Worm (Caenorhabditis elegans) whole organism, L2 larva: ENCODE results near the gene K07H8.9.

Experiments
- C34F6.9 ChIP-seq: fragments of 150-350 bp; optimal IDR thresholded peaks from 2 replicates; lab custom pipeline; 2014; ENCODE audit warnings: missing biosample characterization, missing genetic modification characterization
- F13H6.1 ChIP-seq: sonication (generic microtip); optimal IDR thresholded peaks from 2 replicates; lab custom pipeline; 2016; ENCODE audit warnings: missing genetic modification characterization, missing compliant biosample characterization
- alr-1 ChIP-seq: fragments of 150-350 bp; optimal IDR thresholded peaks from 2 replicates; lab custom pipeline; 2014; ENCODE audit warnings: missing biosample characterization, missing genetic modification characterization
- aly-2 ChIP-seq: fragments of 150-350 bp; optimal IDR thresholded peaks from 2 replicates; lab custom pipeline; 2014; ENCODE audit warnings: missing biosample characterization, missing genetic modification characterization
- ama-1 ChIP-seq: fragments of 150-350 bp; optimal IDR thresholded peaks from 2 replicates; lab custom pipeline; 2018; ENCODE audit warnings: inconsistent platforms
- blmp-1 ChIP-seq: sonication (generic microtip); optimal IDR thresholded peaks from 2 replicates; lab custom pipeline; 2017; ENCODE audit warnings: missing genetic modification characterization, mild to moderate bottlenecking, missing compliant biosample characterization, antibody characterized with exemption, moderate library complexity; ENCODE audit not compliant: insufficient read depth
- ceh-16 ChIP-seq: fragments of 150-350 bp; optimal IDR thresholded peaks from 2 replicates; lab custom pipeline; 2014; ENCODE audit warnings: missing biosample characterization, missing genetic modification characterization
- ceh-82 ChIP-seq: fragments of 150-350 bp; optimal IDR thresholded peaks from 2 replicates; lab custom pipeline; 2014; ENCODE audit warnings: missing biosample characterization, missing genetic modification characterization
- crh-2 ChIP-seq: sonication (generic microtip); optimal IDR thresholded peaks from 2 replicates; lab custom pipeline; 2017; ENCODE audit warnings: missing biosample characterization, missing genetic modification characterization
- elt-1 ChIP-seq: fragments of 150-350 bp; optimal IDR thresholded peaks from 2 replicates; lab custom pipeline; 2014; ENCODE audit warnings: missing biosample characterization, missing genetic modification characterization
- elt-3 ChIP-seq: sonication (generic microtip); optimal IDR thresholded peaks from 2 replicates; lab custom pipeline; 2017; ENCODE audit warnings: missing biosample characterization, missing genetic modification characterization
- fos-1 ChIP-seq: fragments of 150-350 bp; optimal IDR thresholded peaks from 2 replicates; lab custom pipeline; 2014; ENCODE audit warnings: missing biosample characterization, missing genetic modification characterization
- gmeb-1 ChIP-seq: fragments of 150-350 bp; optimal IDR thresholded peaks from 2 replicates; lab custom pipeline; 2014; ENCODE audit warnings: missing biosample characterization, missing genetic modification characterization
- lin-11 ChIP-seq: fragments of 150-350 bp; sonication (generic microtip); optimal IDR thresholded peaks from 2 replicates; lab custom pipeline; 2014; ENCODE audit warnings: missing biosample characterization, missing genetic modification characterization, inconsistent platforms, mixed read lengths
- lin-13 ChIP-seq: fragments of 150-350 bp; optimal IDR thresholded peaks from 2 replicates; lab custom pipeline; 2014; ENCODE audit warnings: missing biosample characterization, missing genetic modification reagents, missing genetic modification characterization
- lin-39 ChIP-seq: fragments of 150-350 bp; optimal IDR thresholded peaks from 2 replicates; lab custom pipeline; 2014; ENCODE audit warnings: missing biosample characterization, missing genetic modification reagents, missing genetic modification characterization
- lsy-2 ChIP-seq, 2 experiments: fragments of 150-350 bp in 1 of 2; sonication (generic microtip) in 1 of 2; optimal IDR thresholded peaks; 2 replicates each; lab custom pipeline; 2014 to 2017; ENCODE audit warnings: missing biosample characterization in 2 of 2, missing genetic modification characterization in 2 of 2
- mab-5 ChIP-seq: fragments of 150-350 bp; optimal IDR thresholded peaks from 2 replicates; lab custom pipeline; 2014; ENCODE audit warnings: missing biosample characterization, missing genetic modification characterization
- mbf-1 ChIP-seq: sonication (generic microtip); optimal IDR thresholded peaks from 2 replicates; lab custom pipeline; 2017; ENCODE audit warnings: missing biosample characterization, missing genetic modification characterization
- mdl-1 ChIP-seq, 2 experiments: fragments of 150-350 bp in 1 of 2; sonication (generic microtip) in 1 of 2; optimal IDR thresholded peaks; 2 replicates each; lab custom pipeline; 2017; ENCODE audit warnings: missing biosample characterization in 2 of 2, missing genetic modification characterization in 2 of 2
- nhr-10 ChIP-seq: sonication (generic microtip); optimal IDR thresholded peaks from 2 replicates; lab custom pipeline; 2017; ENCODE audit warnings: missing biosample characterization, missing genetic modification characterization
- nhr-12 ChIP-seq: fragments of 150-350 bp; optimal IDR thresholded peaks from 2 replicates; lab custom pipeline; 2014; ENCODE audit warnings: missing biosample characterization, missing genetic modification characterization
- nhr-21 ChIP-seq: fragments of 150-350 bp; optimal IDR thresholded peaks from 2 replicates; lab custom pipeline; 2014; ENCODE audit warnings: missing biosample characterization, missing genetic modification characterization
- nhr-237 ChIP-seq: fragments of 150-350 bp; optimal IDR thresholded peaks from 2 replicates; lab custom pipeline; 2014; ENCODE audit warnings: missing biosample characterization, missing genetic modification characterization
- nhr-25 ChIP-seq: fragments of 150-350 bp; sonication (generic microtip); optimal IDR thresholded peaks from 3 replicates; lab custom pipeline; 2014; ENCODE audit warnings: missing biosample characterization, missing genetic modification characterization
- nhr-77 ChIP-seq: fragments of 150-350 bp; optimal IDR thresholded peaks from 2 replicates; lab custom pipeline; 2014; ENCODE audit warnings: missing biosample characterization, missing genetic modification characterization
- peb-1 ChIP-seq: fragments of 150-350 bp; optimal IDR thresholded peaks from 2 replicates; lab custom pipeline; 2014; ENCODE audit warnings: missing biosample characterization, missing genetic modification characterization
- sem-4 ChIP-seq: fragments of 150-350 bp; optimal IDR thresholded peaks from 2 replicates; lab custom pipeline; 2014; ENCODE audit warnings: missing biosample characterization, missing genetic modification reagents, missing genetic modification characterization
- sma-3 ChIP-seq: sonication (generic microtip); optimal IDR thresholded peaks from 2 replicates; lab custom pipeline; 2016; ENCODE audit warnings: missing genetic modification reagents, missing genetic modification characterization, missing compliant biosample characterization
- sma-9 ChIP-seq, 2 experiments: fragments of 150-350 bp in 1 of 2; sonication (generic microtip) in 1 of 2; optimal IDR thresholded peaks; 2 replicates each; lab custom pipeline; 2014 to 2016; ENCODE audit warnings: missing genetic modification characterization in 2 of 2, mild to moderate bottlenecking in 1 of 2, missing biosample characterization in 1 of 2, missing compliant biosample characterization in 1 of 2, missing genetic modification reagents in 1 of 2, moderate library complexity in 1 of 2
- unc-39 ChIP-seq: fragments of 150-350 bp; optimal IDR thresholded peaks from 2 replicates; lab custom pipeline; 2014; ENCODE audit warnings: missing biosample characterization, missing genetic modification characterization
- unc-55 ChIP-seq: fragments of 150-350 bp; sonication (generic microtip); optimal IDR thresholded peaks from 3 replicates; lab custom pipeline; 2014; ENCODE audit warnings: missing biosample characterization, missing genetic modification reagents, missing genetic modification characterization
- unc-62 ChIP-seq: fragments of 150-350 bp; optimal IDR thresholded peaks from 2 replicates; lab custom pipeline; 2014; ENCODE audit warnings: missing biosample characterization, missing genetic modification reagents, missing genetic modification characterization
- zag-1 ChIP-seq: fragments of 150-350 bp; optimal IDR thresholded peaks from 2 replicates; lab custom pipeline; 2014; ENCODE audit warnings: missing biosample characterization, missing genetic modification characterization
- ztf-1 ChIP-seq: fragments of 200-800 bp; sonication (Bioruptor generic); conservative IDR thresholded peaks from 2 replicates; pipeline ENCODE4 v1.3.6; 2022; ENCODE audit warnings: missing genetic modification characterization, missing compliant biosample characterization
- ztf-11 ChIP-seq: sonication (generic microtip); optimal IDR thresholded peaks from 2 replicates; lab custom pipeline; 2017; ENCODE audit warnings: missing biosample characterization, missing genetic modification characterization
- ztf-4 ChIP-seq: fragments of 150-350 bp; optimal IDR thresholded peaks from 2 replicates; lab custom pipeline; 2014; ENCODE audit warnings: missing biosample characterization, missing genetic modification characterization

The K07H8.9 gene

DNA sequence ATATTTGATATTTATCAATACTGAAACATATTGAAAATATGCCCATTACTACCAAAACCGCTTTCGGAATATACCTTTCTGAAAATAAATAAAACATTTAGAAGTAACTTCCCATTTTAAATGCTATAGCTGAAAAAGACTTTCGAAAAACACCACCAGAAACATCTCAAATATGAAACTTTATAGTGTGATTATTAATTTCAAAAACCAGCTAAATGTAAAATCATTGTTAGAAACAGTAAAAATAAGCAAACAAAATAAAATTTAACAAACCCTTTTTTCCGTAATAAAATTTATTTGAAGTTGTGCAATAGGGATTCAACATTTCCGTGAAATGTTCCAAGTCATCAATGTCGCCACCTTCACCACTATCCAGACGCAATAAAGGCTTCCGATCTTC is 18.3 kb downstream of the K07H8.9 start, which contains the start of the genes K07H8.5 and K07H8.8:
Gene K07H8.5, plus strand, starts transcription at position 301 of the 400 bp plus-strand sequence.
Gene K07H8.8, minus strand, starts transcription at position 389 of the 400 bp plus-strand sequence.
- TF ChIP-seq ceh-16 (tag; lab: Kevin White, UChicago) = no peak
- TF ChIP-seq zag-1 (tag; lab: Kevin White, UChicago) = no peak
- no peak for TF ChIP-seq C34F6.9 (tag; lab: Kevin White, UChicago)
- TF ChIP-seq sem-4 = no peak
- TF ChIP-seq F13H6.1 = no peak
- no peak for TF ChIP-seq ztf-4
- no peak for TF ChIP-seq elt-3
- TF ChIP-seq gmeb-1 (tag; lab: Kevin White, UChicago) = no peak
- TF ChIP-seq nhr-21 (tag; lab: Kevin White, UChicago) = no peak
- TF ChIP-seq unc-62 (GFP tag; lab: Kevin White, UChicago) = no peak
- TF ChIP-seq mdl-1 (tag; optimal IDR thresholded peaks at IDR 0.05; lab: Kevin White, UChicago) = no peak
- TF ChIP-seq sma-3 (GFP tag; lab: Kevin White, UChicago) = no peak
- TF ChIP-seq, all 48 proteins: peak for 0

DNA sequence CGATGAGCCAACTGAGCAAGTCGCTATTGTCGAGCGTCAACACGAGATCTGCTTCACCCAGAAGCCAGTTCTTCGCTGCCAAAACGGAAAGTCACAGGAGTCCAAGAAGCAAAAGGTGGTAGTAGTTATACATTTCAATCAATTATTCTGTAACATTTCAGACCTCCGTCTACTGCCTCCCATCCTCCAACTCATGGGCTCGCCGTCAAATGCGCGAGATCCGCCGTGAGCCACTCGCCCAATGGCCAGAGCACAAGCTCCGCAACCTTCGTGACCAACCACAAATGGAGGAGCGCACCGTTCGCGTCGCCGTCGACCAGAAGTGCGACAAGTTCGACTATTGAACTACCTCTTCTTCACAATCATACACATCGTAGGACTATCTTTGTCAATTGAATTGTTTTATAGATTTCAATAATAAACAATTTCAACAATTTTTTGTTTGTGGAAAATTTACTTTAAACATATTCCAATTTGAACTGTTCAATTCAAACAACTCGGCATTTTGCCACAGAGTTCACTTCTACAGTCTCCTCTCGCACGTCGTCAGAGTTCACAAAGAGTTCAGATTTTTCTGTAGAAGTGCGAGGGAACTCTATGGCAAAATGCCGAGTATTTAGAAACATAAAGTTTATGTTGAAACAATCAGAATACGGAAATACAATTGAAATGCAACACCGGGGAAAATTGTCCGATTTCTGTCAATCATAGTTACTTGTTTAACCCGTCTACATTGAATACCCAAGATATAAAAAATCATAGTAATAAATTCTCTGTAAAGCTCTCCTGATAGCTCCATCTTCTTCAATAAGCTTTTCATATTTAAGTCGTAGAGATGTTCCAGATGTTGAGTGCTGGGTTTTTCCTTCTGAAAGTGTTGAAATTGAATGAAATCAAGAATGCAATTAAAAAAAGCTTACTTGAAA is 20.0 kb downstream of the K07H8.9 start:
- TF ChIP-seq crh-2 (tag; lab: Kevin White, UChicago) (no peak), blmp-1 (no peak), ztf-4 (no peak)
- TF ChIP-seq, all 48 proteins: peak for 0

- no peak for TF ChIP-seq nhr-237 (tag; lab: Kevin White, UChicago)
- TF ChIP-seq lsy-2 (tag; optimal IDR thresholded peaks at IDR 0.05; lab: Kevin White, UChicago) = no peak
- TF ChIP-seq ztf-1 (GFP tag; lab: Robert Waterston, UW) = no peak
- no peak for TF ChIP-seq nhr-10 (tag; lab: Kevin White, UChicago)
- TF ChIP-seq sem-4 = no peak
- no peak for TF ChIP-seq ztf-4
Measured at ce11 chrIV:8262671-8263070, 23.6 kb downstream of the K07H8.9 start.

DNA sequence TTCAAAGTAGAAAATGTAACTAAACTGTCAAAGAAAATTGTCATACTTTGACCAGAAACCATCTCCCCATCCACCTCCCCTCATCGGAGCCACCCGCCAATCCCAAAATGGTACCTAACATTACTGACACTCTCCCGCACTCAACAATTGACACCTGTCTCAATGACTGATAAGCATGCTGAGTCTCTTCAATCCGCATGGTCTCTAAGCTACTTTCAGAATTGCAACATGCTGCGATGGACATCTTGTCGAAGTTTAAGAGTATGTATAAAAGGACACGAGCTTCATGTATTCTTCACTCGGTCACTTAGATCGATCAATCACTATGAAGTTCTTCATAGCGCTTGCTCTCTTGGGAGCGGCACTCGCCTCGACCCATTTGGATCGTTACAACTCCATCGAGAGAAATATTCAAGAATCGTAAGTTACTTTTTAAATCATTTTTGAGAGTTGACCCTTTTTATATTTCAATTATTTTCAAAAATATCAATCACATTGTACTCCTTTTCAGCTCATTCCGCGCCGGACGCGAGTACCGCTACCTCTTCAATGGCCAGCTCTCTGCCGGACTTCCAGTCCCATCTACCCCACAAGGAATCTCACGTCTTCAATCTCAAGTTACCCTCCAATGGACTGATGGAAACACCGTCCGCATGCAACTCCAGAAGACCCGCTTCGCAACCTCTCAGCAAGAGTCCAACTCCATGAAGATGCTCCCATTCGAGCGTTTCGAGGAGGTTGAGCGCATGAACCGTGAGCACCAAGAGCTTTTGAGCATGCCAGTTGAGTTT is 25.2 kb downstream of the K07H8.9 start, which contains the start of gene vit-6:
Gene vit-6, plus strand, starts transcription at position 310 of the 791 bp plus-strand sequence.
- no peak for TF ChIP-seq sma-9 (GFP tag; optimal IDR thresholded peaks at IDR 0.05; lab: Kevin White, UChicago)
- no peak for TF ChIP-seq sma-9 (tag; optimal IDR thresholded peaks at IDR 0.05; lab: Kevin White, UChicago)
- TF ChIP-seq nhr-21 (tag; lab: Kevin White, UChicago) = no peak
- TF ChIP-seq ztf-1 (GFP tag; lab: Robert Waterston, UW) = no peak
- no peak for TF ChIP-seq ceh-82 (tag; lab: Kevin White, UChicago)
- no peak for TF ChIP-seq nhr-77 (tag; lab: Kevin White, UChicago)
- no peak for TF ChIP-seq crh-2 (tag; lab: Kevin White, UChicago)
- no peak for TF ChIP-seq aly-2 (tag; lab: Kevin White, UChicago)
- no peak for TF ChIP-seq fos-1 (tag; lab: Kevin White, UChicago)
- no peak for TF ChIP-seq nhr-25 (tag; lab: Kevin White, UChicago)
- TF ChIP-seq mdl-1 (tag; optimal IDR thresholded peaks at IDR 0.05; lab: Kevin White, UChicago) = no peak
- no peak for TF ChIP-seq peb-1 (tag; lab: Kevin White, UChicago)
- TF ChIP-seq F13H6.1 = no peak
- TF ChIP-seq unc-39 (tag; lab: Kevin White, UChicago) = no peak
- no peak for TF ChIP-seq mab-5 (tag; lab: Kevin White, UChicago)
- TF ChIP-seq ama-1 (lab: Kevin White, UChicago) = no peak
- no peak for TF ChIP-seq zag-1 (tag; lab: Kevin White, UChicago)
- no peak for TF ChIP-seq lin-39

DNA sequence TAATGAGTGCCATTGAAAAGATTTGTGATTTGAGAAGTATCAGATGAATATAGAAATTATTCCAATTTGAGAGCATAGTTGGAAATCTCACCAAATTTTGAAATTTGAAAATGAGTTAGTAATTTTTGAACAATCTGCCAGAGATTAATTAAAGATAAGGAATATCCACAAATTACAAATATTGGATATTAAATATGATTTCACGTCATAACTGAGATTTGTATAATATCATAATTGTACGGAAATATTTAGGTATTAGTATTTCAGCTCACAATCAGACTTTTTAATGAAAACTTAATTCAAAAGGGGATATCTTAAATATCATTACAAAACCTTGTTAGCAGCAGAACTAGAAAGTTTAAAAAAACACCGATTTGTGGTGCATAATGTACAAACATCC is 26.4 kb downstream of the K07H8.9 start, which contains the start of gene K07H8.7:
Gene K07H8.7, minus strand, starts transcription at position 101 of the 400 bp plus-strand sequence.
- TF ChIP-seq aly-2 (tag; lab: Kevin White, UChicago) (no peak), ztf-1 (GFP tag; lab: Robert Waterston, UW) (no peak), lin-11 (tag; lab: Kevin White, UChicago) (no peak), sma-3 (GFP tag; lab: Kevin White, UChicago) (no peak), nhr-12 (tag; lab: Kevin White, UChicago) (no peak), lin-13 (GFP tag; lab: Kevin White, UChicago) (no peak), unc-55 (no peak), alr-1 (tag; lab: Kevin White, UChicago) (no peak), elt-1 (tag; lab: Kevin White, UChicago) (no peak), ztf-4 (no peak), elt-3 (no peak), unc-39 (tag; lab: Kevin White, UChicago) (no peak), sem-4 (no peak), ama-1 (lab: Kevin White, UChicago) (no peak), mbf-1 (tag; lab: Kevin White, UChicago) (no peak), ztf-11 (no peak)
